Worm (Caenorhabditis elegans) whole organism, mixed stage, embryonic: ENCODE data around the gene srx-33.

Source experiments
- M03D4.4 ChIP-seq: sonication (generic microtip); optimal IDR thresholded peaks from 2 replicates; lab custom pipeline; 2017; ENCODE audit warnings: mild to moderate bottlenecking, missing genetic modification characterization, missing compliant biosample characterization
- bed-3 ChIP-seq: fragments of 200-800 bp; sonication (Bioruptor generic); optimal IDR thresholded peaks from 3 replicates; lab custom pipeline; 2018; ENCODE audit warnings: mild to moderate bottlenecking, missing genetic modification characterization, moderate library complexity, missing compliant biosample characterization
- blmp-1 ChIP-seq: fragments of 150-350 bp; optimal IDR thresholded peaks from 2 replicates; lab custom pipeline; 2014; ENCODE audit warnings: missing biosample characterization, missing genetic modification characterization
- ceh-39 ChIP-seq: fragments of 150-350 bp; optimal IDR thresholded peaks from 2 replicates; lab custom pipeline; 2014; ENCODE audit warnings: missing biosample characterization, missing genetic modification characterization
- ceh-43 ChIP-seq: fragments of 200-800 bp; sonication (Bioruptor generic); optimal IDR thresholded peaks from 2 replicates; lab custom pipeline; 2018; ENCODE audit warnings: mild to moderate bottlenecking, missing genetic modification characterization, moderate library complexity, missing compliant biosample characterization
- ceh-83 ChIP-seq: fragments of 200-800 bp; sonication (Bioruptor generic); optimal IDR thresholded peaks from 2 replicates; lab custom pipeline; 2018; ENCODE audit warnings: mild to moderate bottlenecking, missing genetic modification characterization, missing compliant biosample characterization
- ces-1 ChIP-seq: fragments of 150-350 bp; optimal IDR thresholded peaks from 2 replicates; lab custom pipeline; 2014; ENCODE audit warnings: missing biosample characterization, missing genetic modification reagents, missing genetic modification characterization
- cnd-1 ChIP-seq: fragments of 200-800 bp; sonication (Bioruptor generic); optimal IDR thresholded peaks from 2 replicates; lab custom pipeline; 2018; ENCODE audit warnings: mild to moderate bottlenecking, missing genetic modification characterization, missing compliant biosample characterization
- drap-1 ChIP-seq: fragments of 200-800 bp; sonication (Bioruptor generic); optimal IDR thresholded peaks from 3 replicates; lab custom pipeline; 2018; ENCODE audit warnings: mild to moderate bottlenecking, missing genetic modification characterization, missing compliant biosample characterization
- elt-1 ChIP-seq: sonication (generic microtip); optimal IDR thresholded peaks from 2 replicates; lab custom pipeline; 2017; ENCODE audit warnings: missing genetic modification characterization, mild to moderate bottlenecking, missing compliant biosample characterization, antibody characterized with exemption, moderate library complexity, borderline replicate concordance; ENCODE audit not compliant: insufficient read depth
- elt-3 ChIP-seq: fragments of 150-350 bp; optimal IDR thresholded peaks from 2 replicates; lab custom pipeline; 2014; ENCODE audit warnings: missing biosample characterization, missing genetic modification characterization
- flh-1 ChIP-seq: fragments of 200-800 bp; sonication (Bioruptor generic); optimal IDR thresholded peaks from 2 replicates; lab custom pipeline; 2018; ENCODE audit warnings: mild to moderate bottlenecking, missing genetic modification characterization, moderate library complexity, missing compliant biosample characterization
- ham-2 ChIP-seq: fragments of 200-800 bp; sonication (Bioruptor generic); optimal IDR thresholded peaks from 2 replicates; lab custom pipeline; 2018; ENCODE audit warnings: mild to moderate bottlenecking, missing genetic modification characterization, missing compliant biosample characterization
- hlh-1 ChIP-seq: fragments of 150-350 bp; optimal IDR thresholded peaks from 2 replicates; lab custom pipeline; 2014; ENCODE audit warnings: missing biosample characterization, missing genetic modification reagents, missing genetic modification characterization
- lin-13 ChIP-seq: fragments of 150-350 bp; optimal IDR thresholded peaks from 2 replicates; lab custom pipeline; 2014; ENCODE audit warnings: missing biosample characterization, missing genetic modification characterization
- lin-32 ChIP-seq: fragments of 200-800 bp; sonication (Bioruptor generic); optimal IDR thresholded peaks from 2 replicates; lab custom pipeline; 2018; ENCODE audit warnings: mild to moderate bottlenecking, missing genetic modification characterization, missing compliant biosample characterization
- lsy-2 ChIP-seq: fragments of 150-350 bp; optimal IDR thresholded peaks from 2 replicates; lab custom pipeline; 2014; ENCODE audit warnings: missing biosample characterization, missing genetic modification characterization
- mab-5 ChIP-seq: fragments of 150-350 bp; optimal IDR thresholded peaks from 2 replicates; lab custom pipeline; 2014; ENCODE audit warnings: missing biosample characterization, missing genetic modification characterization
- nhr-12 ChIP-seq: fragments of 150-350 bp; optimal IDR thresholded peaks from 2 replicates; lab custom pipeline; 2014; ENCODE audit warnings: missing biosample characterization, missing genetic modification characterization
- nhr-2 ChIP-seq: fragments of 150-350 bp; optimal IDR thresholded peaks from 2 replicates; lab custom pipeline; 2014; ENCODE audit warnings: missing biosample characterization, missing genetic modification characterization
- sem-2 ChIP-seq: fragments of 200-800 bp; sonication (Bioruptor generic); optimal IDR thresholded peaks from 2 replicates; lab custom pipeline; 2018; ENCODE audit warnings: mild to moderate bottlenecking, missing genetic modification characterization, missing compliant biosample characterization
- snpc-4 ChIP-seq: fragments of 150-350 bp; optimal IDR thresholded peaks from 2 replicates; lab custom pipeline; 2014; ENCODE audit warnings: missing biosample characterization, missing genetic modification characterization
- sptf-1 ChIP-seq: sonication (generic microtip); optimal IDR thresholded peaks from 2 replicates; lab custom pipeline; 2017; ENCODE audit warnings: mild to moderate bottlenecking, missing genetic modification characterization, moderate library complexity, missing compliant biosample characterization
- tbx-8 ChIP-seq: fragments of 200-800 bp; sonication (Bioruptor generic); optimal IDR thresholded peaks from 2 replicates; lab custom pipeline; 2018; ENCODE audit warnings: mild to moderate bottlenecking, missing genetic modification characterization, moderate library complexity, missing compliant biosample characterization
- unc-120 ChIP-seq: sonication (generic microtip); optimal IDR thresholded peaks from 2 replicates; lab custom pipeline; 2017; ENCODE audit warnings: missing genetic modification characterization, missing compliant biosample characterization; ENCODE audit not compliant: poor library complexity, severe bottlenecking
- unc-39 ChIP-seq: fragments of 150-350 bp; optimal IDR thresholded peaks from 2 replicates; lab custom pipeline; 2014; ENCODE audit warnings: missing biosample characterization, missing genetic modification characterization
- unc-62 ChIP-seq: fragments of 150-350 bp; optimal IDR thresholded peaks from 2 replicates; lab custom pipeline; 2014; ENCODE audit warnings: missing biosample characterization, missing genetic modification reagents, missing genetic modification characterization
- zip-8 ChIP-seq: fragments of 150-350 bp; optimal IDR thresholded peaks from 2 replicates; lab custom pipeline; 2014; ENCODE audit warnings: missing biosample characterization, missing genetic modification characterization
- ztf-11 ChIP-seq: fragments of 150-350 bp; optimal IDR thresholded peaks from 2 replicates; lab custom pipeline; 2014; ENCODE audit warnings: missing biosample characterization, missing genetic modification characterization

The srx-33 gene

ce11 chrV:7085518-7086104 lies 33.1 kb downstream of the srx-33 start, which contains the start of gene VC5.2:
Gene VC5.2 (plus strand): TSS chrV:7085956.
- peak; percentile 91 for TF ChIP-seq unc-62 (GFP tag; lab: Kevin White, UChicago)
- TF ChIP-seq tbx-8, result no peak

- TF ChIP-seq nhr-2 (tag; lab: Kevin White, UChicago) (no peak), sptf-1 (tag; lab: Kevin White, UChicago) (peak; percentile 22), flh-1 (GFP tag; lab: Kevin White, UChicago) (no peak), lin-13 (tag; lab: Kevin White, UChicago) (peak; percentile 2), elt-3 (tag; lab: Kevin White, UChicago) (no peak), unc-120 (tag; lab: Kevin White, UChicago) (no peak), bed-3 (GFP tag; lab: Kevin White, UChicago) (no peak), nhr-12 (tag; lab: Kevin White, UChicago) (no peak), ztf-11 (tag; lab: Kevin White, UChicago) (no peak), tbx-8 (no peak), elt-1 (no peak), lin-32 (GFP tag; lab: Kevin White, UChicago) (no peak), unc-39 (tag; lab: Kevin White, UChicago) (no peak), mab-5 (no peak), lsy-2 (tag; lab: Kevin White, UChicago) (peak; percentile 51)
Measured at ce11 chrV:7084612-7085139, 34.0 kb downstream of the srx-33 start, which contains the start of gene mys-1. Gene mys-1 (minus strand): TSS chrV:7084662.

- TF ChIP-seq drap-1 (no peak), unc-120 (tag; lab: Kevin White, UChicago) (no peak), unc-62 (GFP tag; lab: Kevin White, UChicago) (no peak), ztf-11 (tag; lab: Kevin White, UChicago) (no peak), sem-2 (no peak), sptf-1 (tag; lab: Kevin White, UChicago) (no peak), ceh-39 (tag; lab: Kevin White, UChicago) (no peak), bed-3 (GFP tag; lab: Kevin White, UChicago) (no peak), lsy-2 (tag; lab: Kevin White, UChicago) (no peak), elt-1 (no peak), zip-8 (tag; lab: Kevin White, UChicago) (no peak), ham-2 (GFP tag; lab: Kevin White, UChicago) (no peak), lin-32 (GFP tag; lab: Kevin White, UChicago) (no peak)
Measured at ce11 chrV:7079388-7079787, 39.3 kb downstream of the srx-33 start.

ce11 chrV:7078765-7079164 lies 39.9 kb downstream of the srx-33 start:
- no peak for TF ChIP-seq unc-62 (GFP tag; lab: Kevin White, UChicago)
- TF ChIP-seq mab-5, result no peak
- TF ChIP-seq sptf-1 (tag; lab: Kevin White, UChicago), result no peak
- TF ChIP-seq zip-8 (tag; lab: Kevin White, UChicago), result no peak

ce11 chrV:7076161-7076560 lies 42.5 kb downstream of the srx-33 start:
- TF ChIP-seq ces-1 (GFP tag; lab: Kevin White, UChicago) (no peak), bed-3 (GFP tag; lab: Kevin White, UChicago) (no peak), unc-39 (tag; lab: Kevin White, UChicago) (no peak), ceh-83 (no peak), elt-1 (no peak), hlh-1 (no peak), ceh-43 (GFP tag; lab: Kevin White, UChicago) (no peak), mab-5 (no peak), cnd-1 (tag; lab: Kevin White, UChicago) (no peak), sem-2 (no peak), ceh-39 (tag; lab: Kevin White, UChicago) (no peak), snpc-4 (tag; lab: Kevin White, UChicago) (no peak), blmp-1 (tag; lab: Kevin White, UChicago) (no peak), unc-62 (GFP tag; lab: Kevin White, UChicago) (no peak), M03D4.4 (tag; lab: Kevin White, UChicago) (no peak)
